Worm (Caenorhabditis elegans) whole organism, young adult: ENCODE results near the gene F53B7.4.

Experiments used
- B0035.1 ChIP-seq: sonication (generic microtip); optimal IDR thresholded peaks from 2 replicates; lab custom pipeline; 2016; ENCODE audit warnings: missing genetic modification characterization, mild to moderate bottlenecking, missing compliant biosample characterization, missing genotype, missing genetic modification reagents
- F37B4.10 ChIP-seq: fragments of 200-800 bp; sonication (Bioruptor generic); IDR thresholded peaks from 2 replicates; pipeline ENCODE4 v1.3.6; 2022; ENCODE audit warnings: missing genetic modification characterization, missing compliant biosample characterization
- F52B5.7 ChIP-seq: sonication (generic microtip); optimal IDR thresholded peaks from 2 replicates; lab custom pipeline; 2016; ENCODE audit warnings: mild to moderate bottlenecking, missing genetic modification characterization, missing compliant biosample characterization
- Y56A3A.18 ChIP-seq: fragments of 200-800 bp; sonication (Bioruptor generic); IDR thresholded peaks from 2 replicates; pipeline ENCODE4 v1.3.6; 2022; ENCODE audit warnings: missing genetic modification reagents, missing genetic modification characterization, missing compliant biosample characterization
- ama-1 ChIP-seq, 3 experiments: fragments of 150-350 bp in 1 of 3; sonication (generic microtip) in 2 of 3; optimal IDR thresholded peaks; 2 replicates each; lab custom pipeline; 2014 to 2018; ENCODE audit warnings: missing biosample characterization in 2 of 3, missing genetic modification characterization in 2 of 3, missing genetic modification reagents in 2 of 3
- aptf-3 ChIP-seq: fragments of 200-800 bp; sonication (Bioruptor generic); IDR thresholded peaks from 2 replicates; pipeline ENCODE4 v1.3.6; 2022; ENCODE audit warnings: missing genetic modification characterization, missing compliant biosample characterization
- athp-1 ChIP-seq: sonication (generic microtip); optimal IDR thresholded peaks from 2 replicates; lab custom pipeline; 2017; ENCODE audit warnings: mild to moderate bottlenecking, missing genetic modification characterization, missing compliant biosample characterization
- ceh-100 ChIP-seq: fragments of 200-800 bp; sonication (Bioruptor generic); IDR thresholded peaks from 2 replicates; pipeline ENCODE4 v1.3.6; 2022; ENCODE audit warnings: missing genetic modification reagents, missing genetic modification characterization, missing compliant biosample characterization
- lin-26 ChIP-seq: fragments of 200-800 bp; sonication (Bioruptor generic); IDR thresholded peaks from 2 replicates; pipeline ENCODE4 v1.3.6; 2022; ENCODE audit warnings: missing genetic modification reagents, missing genetic modification characterization, missing compliant biosample characterization
- lin-35 ChIP-seq, 3 experiments: fragments of 150-350 bp in 2 of 3; sonication (generic microtip) in 1 of 3; optimal IDR thresholded peaks; 2 replicates each; lab custom pipeline; 2014 to 2018; ENCODE audit warnings: missing biosample characterization in 3 of 3, missing genetic modification characterization in 3 of 3, missing genetic modification reagents in 3 of 3
- rcor-1 ChIP-seq: fragments of 200-800 bp; sonication (Bioruptor generic); IDR thresholded peaks from 2 replicates; pipeline ENCODE4 v1.3.6; 2022; ENCODE audit warnings: missing genetic modification reagents, missing genetic modification characterization, missing compliant biosample characterization
- snpc-4 ChIP-seq, 5 experiments: fragments of 150-350 bp in 1 of 5; sonication (generic microtip) in 4 of 5; optimal IDR thresholded peaks; 2 replicates each; lab custom pipeline; 2014 to 2018; ENCODE audit warnings: missing genetic modification characterization in 5 of 5, missing biosample characterization in 3 of 5, antibody characterized with exemption in 2 of 5, mild to moderate bottlenecking in 2 of 5, missing compliant biosample characterization in 2 of 5, missing genotype in 2 of 5, moderate library complexity in 2 of 5, missing genetic modification reagents in 1 of 5

- TF ChIP-seq ama-1 (optimal IDR thresholded peaks at IDR 0.05; lab: Kevin White, UChicago) (no peak), ama-1 (GFP tag; optimal IDR thresholded peaks at IDR 0.05; lab: Kevin White, UChicago) (no peak), Y56A3A.18 (GFP tag; lab: Robert Waterston, UW) (no peak), F52B5.7 (tag; lab: Kevin White, UChicago) (no peak), F37B4.10 (GFP tag; lab: Robert Waterston, UW) (no peak), ceh-100 (GFP tag; lab: Robert Waterston, UW) (no peak), lin-35 (GFP tag; optimal IDR thresholded peaks at IDR 0.05; lab: Kevin White, UChicago) (no peak), athp-1 (no peak), rcor-1 (no peak), B0035.1 (no peak), aptf-3 (GFP tag; lab: Robert Waterston, UW) (no peak), lin-26 (GFP tag; lab: Robert Waterston, UW) (no peak), snpc-4 (GFP tag; optimal IDR thresholded peaks at IDR 0.05; lab: Kevin White, UChicago) (no peak), snpc-4 (tag; optimal IDR thresholded peaks at IDR 0.05; lab: Kevin White, UChicago) (no peak)
Measured at ce11 chrV:10960544-10960943, 41.8 kb downstream of the F53B7.4 start, which contains the start of gene vps-36.
